Worm (Caenorhabditis elegans): ENCODE measurements around the gene ift-74.

DNA sequence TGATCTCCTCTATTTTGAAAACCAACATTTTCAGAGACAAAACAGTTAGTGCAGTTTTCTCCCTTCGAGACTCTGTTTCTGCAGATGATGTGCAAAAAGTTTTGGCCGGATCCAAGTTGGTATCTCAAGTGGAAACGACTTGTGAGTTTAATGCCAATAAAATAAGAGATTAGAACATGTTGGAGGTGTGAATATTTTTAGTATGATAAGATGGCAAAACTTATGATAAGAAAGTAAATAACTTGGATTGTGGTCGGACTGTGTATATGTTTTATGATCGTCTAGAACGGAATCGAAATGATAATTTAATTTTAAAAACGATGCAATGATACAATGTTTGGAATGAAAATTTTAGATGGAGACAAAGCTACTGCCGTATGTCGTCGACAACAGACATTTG is 47.8 kb upstream of the ift-74 start:
- TF ChIP-seq ceh-82 (tag; optimal IDR thresholded peaks at IDR 0.05) (no peak), mep-1 (tag; optimal IDR thresholded peaks at IDR 0.05) (no peak), nhr-237 (tag; optimal IDR thresholded peaks at IDR 0.05) (no peak), unc-130 (tag; optimal IDR thresholded peaks at IDR 0.05) (no peak), fos-1 (tag; optimal IDR thresholded peaks at IDR 0.05) (no peak), egl-27 (tag; optimal IDR thresholded peaks at IDR 0.05) (no peak), elt-2 (tag; optimal IDR thresholded peaks at IDR 0.05) (peak; percentile 67), hlh-4 (tag; optimal IDR thresholded peaks at IDR 0.05) (no peak), nhr-12 (tag; optimal IDR thresholded peaks at IDR 0.05) (no peak)

Data from whole organism, L1 larva.